Fruit fly (Drosophila melanogaster): Measurements from ENCODE around the gene ZC3H3.

- TF ChIP-seq CTCF (optimal IDR thresholded peaks at IDR 0.05): no peak
- no peak for TF ChIP-seq CG8478 (optimal IDR thresholded peaks at IDR 0.05)
Measured at dm6 chr3L:8528546-8528945, 19.0 kb upstream of the ZC3H3 start.

Measured in S2 (cell line).